Worm (Caenorhabditis elegans) whole organism, L1 larva: ENCODE results near the gene F07G6.2.
"Not testable (repeated sequence)": the region's sequence is repeated elsewhere in the genome, so short reads cannot be mapped to it uniquely, and the experiment has no call there.

ENCODE experiments used
- F16B12.6 ChIP-seq: fragments of 150-350 bp; optimal IDR thresholded peaks from 2 replicates; lab custom pipeline; 2014; ENCODE audit warnings: missing biosample characterization, missing genetic modification characterization
- blmp-1 ChIP-seq: fragments of 150-350 bp; optimal IDR thresholded peaks from 2 replicates; lab custom pipeline; 2014; ENCODE audit warnings: missing biosample characterization, missing genetic modification characterization
- ceh-63 ChIP-seq: fragments of 200-800 bp; sonication (Bioruptor generic); optimal IDR thresholded peaks from 2 replicates; lab custom pipeline; 2018; ENCODE audit warnings: mild to moderate bottlenecking, missing genetic modification characterization, missing compliant biosample characterization
- ces-1 ChIP-seq: fragments of 150-350 bp; optimal IDR thresholded peaks from 2 replicates; lab custom pipeline; 2014; ENCODE audit warnings: missing biosample characterization, missing genetic modification reagents, missing genetic modification characterization
- elt-2 ChIP-seq: sonication (generic microtip); optimal IDR thresholded peaks from 2 replicates; lab custom pipeline; 2016; ENCODE audit warnings: missing genetic modification characterization, mild to moderate bottlenecking, inconsistent platforms, missing compliant biosample characterization, missing genetic modification reagents
- lin-13 ChIP-seq: fragments of 150-350 bp; optimal IDR thresholded peaks from 2 replicates; lab custom pipeline; 2014; ENCODE audit warnings: missing biosample characterization, missing genetic modification reagents, missing genetic modification characterization
- lsy-2 ChIP-seq, 2 experiments: fragments of 150-350 bp; optimal IDR thresholded peaks; 2 replicates each; lab custom pipeline; 2014; ENCODE audit warnings: missing biosample characterization in 2 of 2, missing genetic modification characterization in 2 of 2
- nhr-12 ChIP-seq: sonication (generic microtip); optimal IDR thresholded peaks from 2 replicates; lab custom pipeline; 2017; ENCODE audit warnings: missing biosample characterization, missing genetic modification characterization
- nhr-90 ChIP-seq: sonication (generic microtip); optimal IDR thresholded peaks from 2 replicates; lab custom pipeline; 2016; ENCODE audit warnings: mild to moderate bottlenecking, missing genetic modification characterization, missing compliant biosample characterization; ENCODE audit not compliant: poor library complexity
- pqm-1 ChIP-seq: sonication (generic microtip); optimal IDR thresholded peaks from 3 replicates; lab custom pipeline; 2017; ENCODE audit warnings: missing biosample characterization, missing genetic modification characterization
- snpc-4 ChIP-seq: fragments of 150-350 bp; optimal IDR thresholded peaks from 2 replicates; lab custom pipeline; 2014; ENCODE audit warnings: missing biosample characterization, missing genetic modification characterization
- vab-15 ChIP-seq: sonication (generic microtip); optimal IDR thresholded peaks from 2 replicates; lab custom pipeline; 2017; ENCODE audit warnings: missing genotype, mild to moderate bottlenecking, missing genetic modification characterization, missing compliant biosample characterization

ce11 chrX:1742530-1742929, 15.4 kb downstream of the F07G6.2 start, which contains the start of gene Y75D11A.2:
- TF ChIP-seq pqm-1; snpc-4 (tag; lab: Kevin White, UChicago); nhr-90 (tag; lab: Kevin White, UChicago); F16B12.6; lin-13; ceh-63 (GFP tag; lab: Kevin White, UChicago); elt-2 (tag; lab: Kevin White, UChicago); vab-15 (tag; lab: Kevin White, UChicago); lsy-2 (tag; optimal IDR thresholded peaks at IDR 0.05; lab: Kevin White, UChicago); ces-1 (GFP tag; lab: Kevin White, UChicago); blmp-1 (tag; lab: Kevin White, UChicago); nhr-12 (tag; lab: Kevin White, UChicago): not testable (repeated sequence)
